Fruit fly (Drosophila melanogaster) whole organism, pupa: ENCODE results near the gene Ets97D.

Experiments
- CG10348 ChIP-seq: fragments of 200-800 bp; sonication (Bioruptor generic); IDR thresholded peaks from 2 replicates; pipeline ENCODE4 v1.3.6; 2022; ENCODE audit warnings: missing biosample characterization, missing genetic modification characterization
- CG12605 ChIP-seq: fragments of 200-800 bp; sonication (Bioruptor generic); IDR thresholded peaks from 2 replicates; pipeline ENCODE4 v1.3.6; 2022; ENCODE audit warnings: missing biosample characterization, missing genetic modification characterization
- CG13204 ChIP-seq: fragments of 200-800 bp; sonication (Bioruptor generic); optimal IDR thresholded peaks from 2 replicates; lab custom pipeline; 2018; ENCODE audit warnings: missing biosample characterization, mild to moderate bottlenecking, missing genetic modification characterization, moderate library complexity
- CG14655 ChIP-seq: fragments of 200-800 bp; sonication (Bioruptor generic); optimal IDR thresholded peaks from 3 replicates; lab custom pipeline; 2017; ENCODE audit warnings: mild to moderate bottlenecking, missing biosample characterization, missing genetic modification reagents, missing genetic modification characterization
- CG15710 ChIP-seq: fragments of 200-800 bp; sonication (Bioruptor generic); optimal IDR thresholded peaks from 2 replicates; lab custom pipeline; 2018; ENCODE audit warnings: missing biosample characterization, mild to moderate bottlenecking, missing genetic modification characterization, moderate library complexity
- CG17806 ChIP-seq: fragments of 200-800 bp; sonication (Bioruptor generic); optimal IDR thresholded peaks from 2 replicates; lab custom pipeline; 2018; ENCODE audit warnings: missing biosample characterization, mild to moderate bottlenecking, missing genetic modification characterization, moderate library complexity
- CG32121 ChIP-seq: fragments of 200-800 bp; sonication (Bioruptor generic); IDR thresholded peaks from 2 replicates; pipeline ENCODE4 v1.3.6; 2022; ENCODE audit warnings: missing biosample characterization, missing genetic modification characterization
- CG34367 ChIP-seq: fragments of 200-800 bp; sonication (Bioruptor generic); optimal IDR thresholded peaks from 2 replicates; lab custom pipeline; 2018; ENCODE audit warnings: missing biosample characterization, mild to moderate bottlenecking, missing genetic modification characterization
- CG4496 ChIP-seq: fragments of 200-800 bp; sonication (Bioruptor generic); IDR thresholded peaks from 3 replicates; pipeline ENCODE4 v1.3.6; 2022; ENCODE audit warnings: missing biosample characterization, missing genetic modification characterization
- CG8159 ChIP-seq: fragments of 200-800 bp; sonication (Bioruptor generic); optimal IDR thresholded peaks from 3 replicates; lab custom pipeline; 2018; ENCODE audit warnings: missing biosample characterization, mild to moderate bottlenecking, missing genetic modification characterization, moderate library complexity
- CG8301 ChIP-seq: fragments of 200-800 bp; sonication (Bioruptor generic); optimal IDR thresholded peaks from 2 replicates; lab custom pipeline; 2018; ENCODE audit warnings: missing biosample characterization, mild to moderate bottlenecking, missing genetic modification characterization
- CG9948 ChIP-seq: fragments of 200-800 bp; sonication (Bioruptor generic); optimal IDR thresholded peaks from 2 replicates; lab custom pipeline; 2018; ENCODE audit warnings: missing biosample characterization, mild to moderate bottlenecking, missing genetic modification characterization, moderate library complexity
- D1 ChIP-seq: fragments of 200-800 bp; sonication (Bioruptor generic); optimal IDR thresholded peaks from 2 replicates; lab custom pipeline; 2018; ENCODE audit warnings: missing biosample characterization, mild to moderate bottlenecking, missing genetic modification characterization, moderate library complexity
- EcR ChIP-seq: fragments of 200-800 bp; sonication (Bioruptor generic); optimal IDR thresholded peaks from 3 replicates; lab custom pipeline; 2019; ENCODE audit warnings: missing biosample characterization, missing genetic modification characterization, mild to moderate bottlenecking, moderate library complexity, missing genetic modification reagents
- Ets98B ChIP-seq: fragments of 200-800 bp; sonication (Bioruptor generic); IDR thresholded peaks from 2 replicates; pipeline ENCODE4 v1.3.6; 2022; ENCODE audit warnings: missing biosample characterization, missing genetic modification characterization
- Pif1A ChIP-seq: fragments of 200-800 bp; sonication (Bioruptor generic); optimal IDR thresholded peaks from 3 replicates; lab custom pipeline; 2016; ENCODE audit warnings: missing biosample characterization, missing genetic modification characterization
- Pif1B ChIP-seq: fragments of 200-800 bp; sonication (Bioruptor generic); optimal IDR thresholded peaks from 3 replicates; lab custom pipeline; 2016; ENCODE audit warnings: missing biosample characterization, missing genetic modification characterization
- Snoo ChIP-seq: fragments of 200-800 bp; sonication (Bioruptor generic); optimal IDR thresholded peaks from 3 replicates; lab custom pipeline; 2017; ENCODE audit warnings: missing biosample characterization, mild to moderate bottlenecking, missing genetic modification characterization, inconsistent platforms
- fd96Ca ChIP-seq: fragments of 200-800 bp; sonication (Bioruptor generic); IDR thresholded peaks from 3 replicates; pipeline ENCODE4 v1.3.6; 2022; ENCODE audit warnings: missing biosample characterization, missing genetic modification characterization
- gl ChIP-seq: fragments of 200-800 bp; sonication (Bioruptor generic); optimal IDR thresholded peaks from 2 replicates; lab custom pipeline; 2018; ENCODE audit warnings: missing biosample characterization, mild to moderate bottlenecking, missing genetic modification characterization
- rn ChIP-seq: fragments of 200-800 bp; sonication (Bioruptor generic); IDR thresholded peaks from 2 replicates; pipeline ENCODE4 v1.3.6; 2022; ENCODE audit warnings: missing biosample characterization, missing genetic modification characterization

The Ets97D gene

DNA sequence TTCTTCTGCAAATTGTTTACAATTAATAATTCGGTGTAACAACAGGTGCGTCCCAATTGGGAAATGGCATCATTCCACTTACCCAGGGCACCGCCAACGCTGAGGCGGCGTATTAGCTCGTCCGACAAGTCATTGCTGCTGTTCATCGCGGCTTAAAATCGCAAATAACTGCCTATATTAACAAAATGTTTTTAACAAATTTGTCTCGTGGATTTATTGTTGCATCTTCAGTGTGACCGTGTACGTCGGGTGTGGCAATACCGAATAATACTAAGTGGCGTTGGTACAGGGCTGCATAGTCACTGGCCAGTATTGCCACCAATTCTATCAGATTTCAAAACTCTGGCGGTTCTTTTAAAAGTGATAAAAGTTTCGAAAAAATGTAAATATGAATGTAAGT, at the start of gene Ets97D:
TSS of gene Ets97D (minus strand) at position 272 of the 400 bp plus-strand sequence.
- no peak for TF ChIP-seq Pif1A (GFP tag; lab: Kevin White, UChicago)
- 0 out of 2 replicates have a peak, but pooled peaks have one; percentile 25 for TF ChIP-seq CG12605
- no peak for TF ChIP-seq CG15710 (tag; lab: Kevin White, UChicago)
- TF ChIP-seq, all 21 proteins: peak for 1

DNA sequence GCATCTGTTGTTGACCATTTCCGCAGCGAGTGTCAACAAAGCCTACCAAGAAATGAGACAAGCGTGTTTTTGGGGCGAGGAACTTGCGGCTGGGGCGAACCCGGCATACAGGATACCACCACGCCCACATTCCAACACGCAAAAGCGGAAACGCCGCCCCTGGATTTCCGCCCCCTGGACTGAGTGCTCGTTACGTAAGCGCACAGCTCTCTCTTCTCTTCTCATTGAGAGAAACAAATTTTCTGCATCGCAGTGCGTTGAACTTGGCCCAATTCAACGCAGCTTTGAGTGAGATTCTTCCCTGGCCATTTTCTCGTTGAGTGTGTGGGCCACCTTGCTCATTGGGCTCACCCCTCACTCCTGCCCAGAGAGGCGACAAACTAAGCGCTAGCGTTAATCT, 47.8 kb upstream of the Ets97D start:
- TF ChIP-seq CG34367 (tag; lab: Kevin White, UChicago) (no peak), EcR (GFP tag; lab: Kevin White, UChicago) (peak; percentile 68), Snoo (tag; lab: Kevin White, UChicago) (no peak), CG4496 (GFP tag; lab: Robert Waterston, UW) (0 out of 3 replicates have a peak, but pooled peaks have one; percentile 24)

DNA sequence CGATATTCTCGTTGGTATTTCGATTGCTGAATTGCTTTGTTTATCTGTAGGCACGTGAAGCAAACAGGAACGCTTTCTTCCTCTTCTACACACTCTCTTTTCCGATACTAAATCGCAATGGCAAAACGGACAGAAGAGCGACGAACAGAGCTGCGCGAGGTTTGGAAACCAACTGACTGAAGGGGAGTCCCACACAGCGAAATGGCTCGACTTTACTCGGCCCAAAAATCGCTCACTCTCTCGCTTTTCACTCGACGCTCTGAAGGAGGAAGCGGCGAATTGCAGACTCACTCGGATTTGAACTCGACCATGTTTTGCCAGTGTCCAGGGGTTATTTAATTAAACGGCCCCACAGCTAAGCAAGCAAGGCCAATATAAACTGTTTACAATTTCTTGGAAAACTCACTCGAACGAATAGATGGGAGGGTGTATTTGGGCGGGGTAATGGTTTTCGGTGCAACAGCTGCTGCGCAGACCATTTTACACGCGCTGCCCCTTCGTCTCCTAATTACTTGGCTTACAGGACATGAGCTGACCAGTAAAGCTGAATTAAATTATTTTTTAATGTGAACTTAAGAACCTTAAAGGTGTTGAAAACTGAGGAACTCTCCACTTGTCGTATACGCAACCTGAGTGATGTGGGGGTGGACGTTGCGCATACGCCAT, 45.8 kb upstream of the Ets97D start, which contains the start of gene CG6330:
TSS of gene CG6330 (minus strand) at position 178 of the 666 bp plus-strand sequence.
- TF ChIP-seq rn (GFP tag; lab: Robert Waterston, UW) = no peak
- TF ChIP-seq CG4496 (GFP tag; lab: Robert Waterston, UW) = no peak
- TF ChIP-seq CG8301 = no peak
- TF ChIP-seq gl (tag; lab: Kevin White, UChicago) = no peak
- TF ChIP-seq fd96Ca = no peak
- TF ChIP-seq CG15710 (tag; lab: Kevin White, UChicago) = no peak
- no peak for TF ChIP-seq CG32121
- TF ChIP-seq Snoo (tag; lab: Kevin White, UChicago) = no peak
- TF ChIP-seq Ets98B (GFP tag; lab: Robert Waterston, UW) = no peak
- no peak for TF ChIP-seq CG8159 (tag; lab: Kevin White, UChicago)
- no peak for TF ChIP-seq CG14655 (GFP tag; lab: Kevin White, UChicago)
- no peak for TF ChIP-seq CG34367 (tag; lab: Kevin White, UChicago)
- no peak for TF ChIP-seq CG12605
- no peak for TF ChIP-seq D1
- TF ChIP-seq Pif1B = no peak

DNA sequence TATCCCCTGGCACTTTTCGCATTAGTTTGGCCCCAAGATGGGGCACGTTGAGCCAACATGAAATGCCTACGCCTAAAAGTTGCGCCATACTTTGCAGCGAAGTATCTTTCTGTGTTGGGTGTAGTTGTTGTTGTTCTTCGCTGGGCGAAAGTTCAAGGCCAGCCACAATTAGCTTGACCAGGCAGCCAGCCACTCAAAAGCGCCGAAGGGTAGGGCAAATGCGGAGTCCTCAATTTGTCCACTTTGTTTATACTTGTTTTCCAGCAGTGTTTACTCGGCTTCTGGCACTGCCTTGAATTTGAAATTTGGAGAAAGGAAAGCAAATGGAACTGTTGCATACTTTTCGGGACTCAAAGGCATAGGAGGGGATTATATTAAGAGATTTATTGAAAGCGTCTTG, 44.4 kb upstream of the Ets97D start:
- TF ChIP-seq CG34367 (tag; lab: Kevin White, UChicago) (no peak), EcR (GFP tag; lab: Kevin White, UChicago) (peak; percentile 25), CG8159 (tag; lab: Kevin White, UChicago) (no peak), CG15710 (tag; lab: Kevin White, UChicago) (no peak), CG9948 (no peak)

DNA sequence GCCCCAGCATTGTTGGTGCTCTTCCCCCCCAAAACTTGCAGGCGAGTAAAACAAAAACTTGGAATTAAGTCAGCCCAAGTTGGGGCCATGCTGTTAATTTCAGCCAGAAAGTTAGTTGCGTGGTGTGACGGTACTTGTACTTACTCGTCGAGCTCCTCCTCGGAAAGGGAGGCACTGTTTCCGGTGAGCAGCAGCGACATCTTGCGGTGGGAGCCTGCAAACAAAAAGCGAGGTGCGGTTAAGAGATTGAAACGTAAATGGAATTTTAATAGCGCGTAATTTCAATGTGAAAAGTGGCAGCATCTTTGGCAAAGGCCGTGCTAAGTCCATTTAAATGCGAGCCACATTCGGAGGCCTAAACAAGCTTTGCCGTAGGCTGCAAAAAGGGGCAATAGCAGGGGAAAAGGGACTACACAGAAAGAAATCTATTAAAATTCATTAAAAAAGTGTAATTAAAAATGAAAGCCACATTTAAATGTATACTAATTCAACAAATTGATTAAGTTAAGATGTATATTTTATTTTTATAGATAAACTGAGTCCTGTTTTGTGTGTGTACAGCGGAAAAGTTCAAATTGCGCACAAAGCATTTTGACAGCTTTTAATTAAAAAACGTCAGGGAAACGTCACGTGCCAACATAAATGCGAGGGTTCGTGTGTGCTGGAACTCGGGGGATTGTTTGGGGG, 43.8 kb upstream of the Ets97D start:
- TF ChIP-seq CG14655 (GFP tag; lab: Kevin White, UChicago) = no peak
- no peak for TF ChIP-seq Ets98B (GFP tag; lab: Robert Waterston, UW)
- no peak for TF ChIP-seq CG34367 (tag; lab: Kevin White, UChicago)
- no peak; the same call in 2 of the 3 replicates for TF ChIP-seq CG4496 (GFP tag; lab: Robert Waterston, UW)
- TF ChIP-seq D1 = no peak
- TF ChIP-seq Snoo (tag; lab: Kevin White, UChicago) = no peak

DNA sequence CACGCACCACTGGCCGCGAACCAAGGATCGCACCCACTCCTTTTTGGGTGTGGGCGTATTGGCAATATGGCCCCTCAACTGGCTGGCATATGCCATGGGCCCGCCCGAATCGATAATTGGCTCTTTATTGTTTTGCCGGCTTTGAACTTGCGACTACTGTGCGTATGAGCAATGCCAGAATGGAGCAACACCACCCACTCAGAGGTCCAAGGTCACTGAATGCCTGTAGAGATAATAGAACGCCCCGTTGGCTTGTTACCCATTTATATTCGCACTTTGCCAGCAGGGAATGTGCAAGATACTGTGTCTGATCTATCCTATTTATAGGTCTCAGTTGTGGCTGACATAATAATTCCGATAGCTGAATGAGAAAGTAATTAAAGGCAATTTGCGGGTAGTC, 42.8 kb upstream of the Ets97D start:
- TF ChIP-seq Snoo (tag; lab: Kevin White, UChicago) (no peak), CG12605 (no peak), CG14655 (GFP tag; lab: Kevin White, UChicago) (no peak), CG34367 (tag; lab: Kevin White, UChicago) (no peak), EcR (GFP tag; lab: Kevin White, UChicago) (no peak)

DNA sequence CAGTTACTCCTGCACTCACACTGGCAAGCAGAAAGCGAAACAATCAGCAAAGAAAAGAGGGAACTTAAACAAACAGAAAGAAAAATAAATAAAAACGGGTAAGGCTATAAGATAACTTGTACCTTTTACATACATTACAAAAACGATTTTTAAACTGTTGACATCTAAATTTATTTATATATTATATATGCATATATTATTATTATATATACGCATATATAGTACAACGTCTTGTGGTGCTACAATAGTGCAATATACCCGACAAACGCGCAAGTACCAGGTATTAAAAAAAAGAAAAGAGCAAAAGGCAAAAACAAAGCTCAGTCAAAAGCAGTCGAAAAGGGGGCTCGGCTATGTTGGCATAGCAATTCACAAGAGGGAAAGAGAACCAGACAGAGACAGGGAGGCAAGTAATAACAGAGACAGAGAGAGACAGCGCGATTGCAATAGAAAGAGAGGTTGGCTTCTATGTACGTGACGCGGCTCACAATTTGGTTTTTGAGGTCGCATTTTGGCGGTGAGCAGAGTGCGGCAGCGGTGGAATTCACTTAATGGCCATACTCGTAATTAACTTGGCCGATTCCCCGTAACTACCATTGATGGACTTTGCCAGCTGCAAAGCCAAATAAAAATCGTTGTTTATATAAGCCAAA, 41.5 kb upstream of the Ets97D start:
- TF ChIP-seq CG14655 (GFP tag; lab: Kevin White, UChicago) = peak; percentile 90
- peak; percentile 96 for TF ChIP-seq CG9948
- TF ChIP-seq EcR (GFP tag; lab: Kevin White, UChicago) = peak; percentile 86
- TF ChIP-seq CG17806 (tag; lab: Kevin White, UChicago) = peak; percentile 97
- TF ChIP-seq CG12605 = peak; percentile 95
- TF ChIP-seq CG13204 = peak; percentile 85
- TF ChIP-seq CG34367 (tag; lab: Kevin White, UChicago) = peak; percentile 96
- peak; percentile 94 for TF ChIP-seq D1
- TF ChIP-seq Snoo (tag; lab: Kevin White, UChicago) = peak; percentile 93
- TF ChIP-seq CG15710 (tag; lab: Kevin White, UChicago) = peak; percentile 97
- peak; percentile 94 for TF ChIP-seq gl (tag; lab: Kevin White, UChicago)
- peak; percentile 96 for TF ChIP-seq CG8159 (tag; lab: Kevin White, UChicago)
- TF ChIP-seq CG4496 (GFP tag; lab: Robert Waterston, UW) = peak; percentile 96
- peak; percentile 91 for TF ChIP-seq fd96Ca
- peak; percentile 92 for TF ChIP-seq Pif1B
- peak; percentile 86 for TF ChIP-seq CG8301
- TF ChIP-seq Ets98B (GFP tag; lab: Robert Waterston, UW) = peak; percentile 96
- TF ChIP-seq Pif1A (GFP tag; lab: Kevin White, UChicago) = peak; percentile 88
- peak; percentile 71 for TF ChIP-seq CG10348 (GFP tag; lab: Robert Waterston, UW)
- TF ChIP-seq rn (GFP tag; lab: Robert Waterston, UW) = peak; percentile 95
- peak; percentile 94 for TF ChIP-seq CG32121
